Worm (Caenorhabditis elegans) whole organism, L2 larva: ENCODE measurements around the gene Y69A2AR.12.

Experiments
- C34F6.9 ChIP-seq: fragments of 150-350 bp; optimal IDR thresholded peaks from 2 replicates; lab custom pipeline; 2014; ENCODE audit warnings: missing biosample characterization, missing genetic modification characterization
- F13H6.1 ChIP-seq: sonication (generic microtip); optimal IDR thresholded peaks from 2 replicates; lab custom pipeline; 2016; ENCODE audit warnings: missing genetic modification characterization, missing compliant biosample characterization
- Y55F3AM.14 ChIP-seq: fragments of 200-800 bp; sonication (Bioruptor generic); optimal IDR thresholded peaks from 2 replicates; lab custom pipeline; 2018; ENCODE audit warnings: mild to moderate bottlenecking, missing genetic modification characterization, missing compliant biosample characterization
- ZK546.5 ChIP-seq: sonication (generic microtip); optimal IDR thresholded peaks from 2 replicates; lab custom pipeline; 2017; ENCODE audit warnings: missing biosample characterization, missing genetic modification characterization
- ama-1 ChIP-seq: fragments of 150-350 bp; optimal IDR thresholded peaks from 2 replicates; lab custom pipeline; 2018; ENCODE audit warnings: inconsistent platforms
- blmp-1 ChIP-seq: sonication (generic microtip); optimal IDR thresholded peaks from 2 replicates; lab custom pipeline; 2017; ENCODE audit warnings: missing genetic modification characterization, mild to moderate bottlenecking, missing compliant biosample characterization, antibody characterized with exemption, moderate library complexity; ENCODE audit not compliant: insufficient read depth
- crh-2 ChIP-seq: sonication (generic microtip); optimal IDR thresholded peaks from 2 replicates; lab custom pipeline; 2017; ENCODE audit warnings: missing biosample characterization, missing genetic modification characterization
- dmd-4 ChIP-seq: sonication (generic microtip); optimal IDR thresholded peaks from 2 replicates; lab custom pipeline; 2017; ENCODE audit warnings: missing biosample characterization, missing genetic modification characterization
- egl-27 ChIP-seq: sonication (generic microtip); optimal IDR thresholded peaks from 3 replicates; lab custom pipeline; 2017; ENCODE audit warnings: missing biosample characterization, missing genetic modification reagents, missing genetic modification characterization
- elt-1 ChIP-seq: fragments of 150-350 bp; optimal IDR thresholded peaks from 2 replicates; lab custom pipeline; 2014; ENCODE audit warnings: missing biosample characterization, missing genetic modification characterization
- elt-3 ChIP-seq: sonication (generic microtip); optimal IDR thresholded peaks from 2 replicates; lab custom pipeline; 2017; ENCODE audit warnings: missing biosample characterization, missing genetic modification characterization
- fos-1 ChIP-seq: fragments of 150-350 bp; optimal IDR thresholded peaks from 2 replicates; lab custom pipeline; 2014; ENCODE audit warnings: missing biosample characterization, missing genetic modification characterization
- gmeb-1 ChIP-seq: fragments of 150-350 bp; optimal IDR thresholded peaks from 2 replicates; lab custom pipeline; 2014; ENCODE audit warnings: missing biosample characterization, missing genetic modification characterization
- lin-11 ChIP-seq: fragments of 150-350 bp; sonication (generic microtip); optimal IDR thresholded peaks from 2 replicates; lab custom pipeline; 2014; ENCODE audit warnings: missing biosample characterization, missing genetic modification characterization, inconsistent platforms, mixed read lengths
- lin-13 ChIP-seq: fragments of 150-350 bp; optimal IDR thresholded peaks from 2 replicates; lab custom pipeline; 2014; ENCODE audit warnings: missing biosample characterization, missing genetic modification reagents, missing genetic modification characterization
- lin-39 ChIP-seq: fragments of 150-350 bp; optimal IDR thresholded peaks from 2 replicates; lab custom pipeline; 2014; ENCODE audit warnings: missing biosample characterization, missing genetic modification reagents, missing genetic modification characterization
- lsy-2 ChIP-seq, 2 experiments: fragments of 150-350 bp in 1 of 2; sonication (generic microtip) in 1 of 2; optimal IDR thresholded peaks; 2 replicates each; lab custom pipeline; 2014 to 2017; ENCODE audit warnings: missing biosample characterization in 2 of 2, missing genetic modification characterization in 2 of 2
- mab-5 ChIP-seq: fragments of 150-350 bp; optimal IDR thresholded peaks from 2 replicates; lab custom pipeline; 2014; ENCODE audit warnings: missing biosample characterization, missing genetic modification characterization
- mbf-1 ChIP-seq: sonication (generic microtip); optimal IDR thresholded peaks from 2 replicates; lab custom pipeline; 2017; ENCODE audit warnings: missing biosample characterization, missing genetic modification characterization
- mdl-1 ChIP-seq, 2 experiments: fragments of 150-350 bp in 1 of 2; sonication (generic microtip) in 1 of 2; optimal IDR thresholded peaks; 2 replicates each; lab custom pipeline; 2017; ENCODE audit warnings: missing biosample characterization in 2 of 2, missing genetic modification characterization in 2 of 2
- nhr-10 ChIP-seq: sonication (generic microtip); optimal IDR thresholded peaks from 2 replicates; lab custom pipeline; 2017; ENCODE audit warnings: missing biosample characterization, missing genetic modification characterization
- nhr-12 ChIP-seq: fragments of 150-350 bp; optimal IDR thresholded peaks from 2 replicates; lab custom pipeline; 2014; ENCODE audit warnings: missing biosample characterization, missing genetic modification characterization
- nhr-129 ChIP-seq: fragments of 150-350 bp; optimal IDR thresholded peaks from 2 replicates; lab custom pipeline; 2014; ENCODE audit warnings: missing biosample characterization, missing genetic modification characterization
- nhr-237 ChIP-seq: fragments of 150-350 bp; optimal IDR thresholded peaks from 2 replicates; lab custom pipeline; 2014; ENCODE audit warnings: missing biosample characterization, missing genetic modification characterization
- nhr-77 ChIP-seq: fragments of 150-350 bp; optimal IDR thresholded peaks from 2 replicates; lab custom pipeline; 2014; ENCODE audit warnings: missing biosample characterization, missing genetic modification characterization
- peb-1 ChIP-seq: fragments of 150-350 bp; optimal IDR thresholded peaks from 2 replicates; lab custom pipeline; 2014; ENCODE audit warnings: missing biosample characterization, missing genetic modification characterization
- sem-4 ChIP-seq: fragments of 150-350 bp; optimal IDR thresholded peaks from 2 replicates; lab custom pipeline; 2014; ENCODE audit warnings: missing biosample characterization, missing genetic modification reagents, missing genetic modification characterization
- skn-1 ChIP-seq: sonication (generic microtip); optimal IDR thresholded peaks from 2 replicates; lab custom pipeline; 2017; ENCODE audit warnings: missing biosample characterization, missing genetic modification characterization
- snpc-4 ChIP-seq: fragments of 150-350 bp; optimal IDR thresholded peaks from 2 replicates; lab custom pipeline; 2014; ENCODE audit warnings: missing biosample characterization, missing genetic modification characterization
- unc-39 ChIP-seq: fragments of 150-350 bp; optimal IDR thresholded peaks from 2 replicates; lab custom pipeline; 2014; ENCODE audit warnings: missing biosample characterization, missing genetic modification characterization
- unc-55 ChIP-seq: fragments of 150-350 bp; sonication (generic microtip); optimal IDR thresholded peaks from 3 replicates; lab custom pipeline; 2014; ENCODE audit warnings: missing biosample characterization, missing genetic modification reagents, missing genetic modification characterization
- unc-62 ChIP-seq: fragments of 150-350 bp; optimal IDR thresholded peaks from 2 replicates; lab custom pipeline; 2014; ENCODE audit warnings: missing biosample characterization, missing genetic modification reagents, missing genetic modification characterization
- zag-1 ChIP-seq: fragments of 150-350 bp; optimal IDR thresholded peaks from 2 replicates; lab custom pipeline; 2014; ENCODE audit warnings: missing biosample characterization, missing genetic modification characterization
- ztf-1 ChIP-seq: fragments of 200-800 bp; sonication (Bioruptor generic); conservative IDR thresholded peaks from 2 replicates; pipeline ENCODE4 v1.3.6; 2022; ENCODE audit warnings: missing genetic modification characterization, missing compliant biosample characterization
- ztf-4 ChIP-seq: fragments of 150-350 bp; optimal IDR thresholded peaks from 2 replicates; lab custom pipeline; 2014; ENCODE audit warnings: missing biosample characterization, missing genetic modification characterization

The Y69A2AR.12 gene

DNA sequence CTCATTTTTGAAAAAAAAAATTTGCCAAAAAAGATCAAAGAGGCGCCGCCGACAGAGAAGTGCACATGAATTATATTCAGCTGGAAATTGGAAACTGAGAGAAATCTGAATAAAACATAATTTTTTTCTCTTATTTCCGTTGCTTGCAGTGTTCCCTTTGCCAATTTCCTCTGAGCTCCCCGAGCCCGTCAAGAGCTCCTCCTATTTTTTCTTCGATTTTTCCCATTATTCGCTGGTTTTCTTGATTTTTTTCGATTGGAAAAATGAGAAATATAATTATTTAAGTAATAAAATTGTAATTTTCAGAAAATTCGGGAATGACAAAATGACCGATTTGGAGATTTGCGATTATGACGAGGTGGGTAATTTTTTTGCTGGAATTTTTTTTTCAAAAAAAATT is 26.4 kb upstream of the Y69A2AR.12 start, which contains the start of gene sprr-3:
sprr-3 (plus strand) TSS at position 301 of the 400 bp plus-strand sequence.
- TF ChIP-seq nhr-237 (tag; lab: Kevin White, UChicago), result no peak
- no peak for TF ChIP-seq egl-27 (tag; lab: Kevin White, UChicago)
- TF ChIP-seq nhr-12 (tag; lab: Kevin White, UChicago), result no peak
- TF ChIP-seq ama-1 (lab: Kevin White, UChicago), result no peak
- TF ChIP-seq unc-55, result no peak
- no peak for TF ChIP-seq nhr-10
- TF ChIP-seq lin-39 (tag; lab: Kevin White, UChicago), result no peak
- no peak for TF ChIP-seq sem-4 (tag; lab: Kevin White, UChicago)
- no peak for TF ChIP-seq mab-5 (tag; lab: Kevin White, UChicago)
- TF ChIP-seq unc-39, result no peak
- TF ChIP-seq zag-1 (tag; lab: Kevin White, UChicago), result no peak
- TF ChIP-seq Y55F3AM.14 (GFP tag; lab: Kevin White, UChicago), result no peak
- TF ChIP-seq dmd-4 (tag; lab: Kevin White, UChicago), result no peak
- no peak for TF ChIP-seq gmeb-1 (tag; lab: Kevin White, UChicago)
- no peak for TF ChIP-seq blmp-1
- TF ChIP-seq ZK546.5 (tag; lab: Kevin White, UChicago), result no peak
- TF ChIP-seq elt-3, result no peak
- no peak for TF ChIP-seq mdl-1 (tag; optimal IDR thresholded peaks at IDR 0.05; lab: Kevin White, UChicago)
- no peak for TF ChIP-seq peb-1 (tag; lab: Kevin White, UChicago)

DNA sequence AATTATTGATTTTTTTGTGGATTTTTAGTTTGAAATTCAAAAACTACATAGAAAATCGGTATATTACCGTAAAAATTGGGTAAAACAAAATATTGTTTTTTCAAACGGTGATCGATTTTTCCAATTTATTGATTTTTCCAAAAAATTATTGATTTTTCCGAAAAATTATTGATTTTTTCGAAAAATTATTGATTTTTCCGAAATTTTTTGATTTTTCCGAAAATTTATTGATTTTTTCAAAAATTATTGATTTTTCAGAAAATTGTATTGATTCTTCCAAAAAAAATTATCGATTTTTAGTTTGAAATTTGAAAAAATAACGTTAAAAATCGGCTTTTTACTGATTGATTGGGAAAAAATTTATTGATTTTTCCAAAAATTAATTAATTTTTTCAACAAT is 19.6 kb upstream of the Y69A2AR.12 start:
- TF ChIP-seq fos-1 (tag; lab: Kevin White, UChicago) (no peak), lin-39 (tag; lab: Kevin White, UChicago) (no peak), mdl-1 (tag; optimal IDR thresholded peaks at IDR 0.05; lab: Kevin White, UChicago) (no peak), mbf-1 (tag; lab: Kevin White, UChicago) (no peak), F13H6.1 (no peak), nhr-12 (tag; lab: Kevin White, UChicago) (no peak), gmeb-1 (tag; lab: Kevin White, UChicago) (no peak), C34F6.9 (no peak), unc-62 (GFP tag; lab: Kevin White, UChicago) (no peak), zag-1 (tag; lab: Kevin White, UChicago) (no peak), ama-1 (lab: Kevin White, UChicago) (no peak), nhr-129 (tag; lab: Kevin White, UChicago) (no peak)

DNA sequence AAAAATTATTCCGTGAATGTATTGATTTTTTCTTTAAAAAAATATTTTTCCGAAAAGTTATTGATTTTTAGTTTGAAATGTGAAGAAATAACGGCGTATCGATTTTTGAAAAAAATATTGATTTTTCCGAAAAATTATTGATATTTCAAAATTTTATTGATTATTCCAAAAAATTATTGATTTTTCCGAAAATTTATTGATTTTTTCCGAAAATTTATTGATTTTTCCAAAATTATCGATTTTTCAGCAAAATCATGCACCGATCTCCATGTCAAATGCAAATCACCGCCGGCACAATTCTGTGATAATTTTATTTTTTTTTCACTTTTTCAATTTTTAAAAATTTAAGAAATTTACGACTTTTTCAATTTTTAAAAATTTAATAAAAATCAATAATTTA is 18.9 kb upstream of the Y69A2AR.12 start:
- TF ChIP-seq lin-39 (tag; lab: Kevin White, UChicago) (no peak), nhr-12 (tag; lab: Kevin White, UChicago) (no peak), unc-62 (GFP tag; lab: Kevin White, UChicago) (no peak), nhr-129 (tag; lab: Kevin White, UChicago) (no peak), blmp-1 (no peak)

DNA sequence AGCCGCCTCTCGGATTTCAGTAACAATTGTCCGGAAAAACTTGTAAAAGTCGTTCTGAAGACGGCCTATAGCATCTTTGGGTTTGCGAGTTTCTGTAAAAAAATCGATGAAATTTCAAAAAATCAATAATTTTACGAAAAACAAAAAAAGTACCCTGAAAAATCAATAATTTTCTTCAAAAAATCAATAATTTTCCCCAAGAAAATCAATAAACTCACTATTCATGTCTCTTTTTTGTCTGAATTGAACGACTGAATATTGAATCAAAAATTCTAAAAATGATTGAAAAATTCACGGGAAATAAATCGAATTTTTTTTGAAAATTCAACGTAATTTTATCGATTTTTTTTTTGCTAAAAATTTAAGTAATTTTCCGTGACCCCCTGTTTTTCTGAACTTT is 17.0 kb upstream of the Y69A2AR.12 start, which contains the start of gene Y69A2AR.23:
Y69A2AR.23 (minus strand) TSS at position 267 of the 400 bp plus-strand sequence.
- TF ChIP-seq lsy-2 (tag; optimal IDR thresholded peaks at IDR 0.05; lab: Kevin White, UChicago), result no peak

DNA sequence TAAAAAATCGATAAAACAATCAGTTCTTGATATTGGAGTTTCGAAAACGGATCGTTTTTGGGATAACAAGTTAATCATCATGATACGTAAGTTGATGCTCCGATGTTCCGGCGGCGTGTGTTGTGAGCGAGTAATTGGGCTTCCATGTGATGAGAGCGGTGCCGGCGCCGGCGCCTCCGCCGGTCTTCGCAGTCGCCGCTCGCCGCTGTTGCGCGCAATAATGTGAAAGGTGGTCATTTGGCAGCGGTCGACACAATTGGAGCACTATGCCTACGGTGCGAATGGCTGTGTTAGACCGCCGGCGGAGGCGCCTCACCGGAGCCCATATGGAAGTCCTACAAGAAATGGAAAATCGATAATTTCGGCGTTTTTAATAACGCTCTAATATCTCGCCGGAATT is 16.6 kb upstream of the Y69A2AR.12 start:
- TF ChIP-seq dmd-4 (tag; lab: Kevin White, UChicago), result no peak
- no peak for TF ChIP-seq crh-2 (tag; lab: Kevin White, UChicago)
- no peak for TF ChIP-seq ztf-1 (GFP tag; lab: Robert Waterston, UW)
- TF ChIP-seq gmeb-1 (tag; lab: Kevin White, UChicago), result no peak
- TF ChIP-seq elt-1 (tag; lab: Kevin White, UChicago), result no peak
- TF ChIP-seq ztf-4 (tag; lab: Kevin White, UChicago), result no peak
- TF ChIP-seq skn-1 (tag; lab: Kevin White, UChicago), result no peak
- TF ChIP-seq mbf-1 (tag; lab: Kevin White, UChicago), result no peak
- TF ChIP-seq nhr-12 (tag; lab: Kevin White, UChicago), result no peak
- TF ChIP-seq C34F6.9, result no peak
- TF ChIP-seq blmp-1, result no peak
- TF ChIP-seq snpc-4 (tag; lab: Kevin White, UChicago), result no peak
- TF ChIP-seq lin-13 (GFP tag; lab: Kevin White, UChicago), result no peak
- TF ChIP-seq nhr-77 (tag; lab: Kevin White, UChicago), result no peak
- TF ChIP-seq lin-11 (tag; lab: Kevin White, UChicago), result no peak
- TF ChIP-seq sem-4 (tag; lab: Kevin White, UChicago), result no peak
- TF ChIP-seq ama-1 (lab: Kevin White, UChicago), result no peak
